Worm (Caenorhabditis elegans): ENCODE data around the gene B0035.18.

B0035.18 gene

ce11 chrIV:11319884-11320362 lies at the start of gene B0035.18 (continued):
- TF ChIP-seq lsl-1 (GFP tag; optimal IDR thresholded peaks at IDR 0.05) = peak; percentile 89
- no peak for TF ChIP-seq Y79H2A.3 (GFP tag; conservative IDR thresholded peaks at IDR 0.05)
- TF ChIP-seq tbp1 (GFP tag; optimal IDR thresholded peaks at IDR 0.05) = no peak
- TF ChIP-seq hlh-12 (tag; optimal IDR thresholded peaks at IDR 0.05) = no peak
- TF ChIP-seq lin-54 (GFP tag; optimal IDR thresholded peaks at IDR 0.05) = no peak

ce11 chrIV:11271262-11271661 lies 48.9 kb upstream of the B0035.18 start, which contains the start of gene nhr-7:
Gene nhr-7, minus strand, starts transcription at chrIV:11271362.
- TF ChIP-seq hlh-26 (GFP tag; conservative IDR thresholded peaks at IDR 0.05) (no peak), ceh-58 (GFP tag; IDR thresholded peaks at IDR 0.05) (no peak), sptf-2 (GFP tag; optimal IDR thresholded peaks at IDR 0.05) (no peak), Y53G8AR.9 (GFP tag; conservative IDR thresholded peaks at IDR 0.05) (no peak), ets-4 (GFP tag; optimal IDR thresholded peaks at IDR 0.05) (no peak), hlh-12 (tag; optimal IDR thresholded peaks at IDR 0.05) (no peak), tbp1 (GFP tag; optimal IDR thresholded peaks at IDR 0.05) (no peak), sdz-38 (tag; optimal IDR thresholded peaks at IDR 0.05) (no peak), lin-40 (tag; optimal IDR thresholded peaks at IDR 0.05) (no peak), repo-1 (tag; optimal IDR thresholded peaks at IDR 0.05) (no peak), zim-3 (tag; optimal IDR thresholded peaks at IDR 0.05) (no peak), egl-44 (GFP tag; IDR thresholded peaks at IDR 0.05) (no peak), akir-1 (GFP tag; optimal IDR thresholded peaks at IDR 0.05) (no peak), ceh-79 (tag; optimal IDR thresholded peaks at IDR 0.05) (no peak), tbx-9 (tag; optimal IDR thresholded peaks at IDR 0.05; ENCODE audit: borderline replicate concordance) (no peak)

DNA sequence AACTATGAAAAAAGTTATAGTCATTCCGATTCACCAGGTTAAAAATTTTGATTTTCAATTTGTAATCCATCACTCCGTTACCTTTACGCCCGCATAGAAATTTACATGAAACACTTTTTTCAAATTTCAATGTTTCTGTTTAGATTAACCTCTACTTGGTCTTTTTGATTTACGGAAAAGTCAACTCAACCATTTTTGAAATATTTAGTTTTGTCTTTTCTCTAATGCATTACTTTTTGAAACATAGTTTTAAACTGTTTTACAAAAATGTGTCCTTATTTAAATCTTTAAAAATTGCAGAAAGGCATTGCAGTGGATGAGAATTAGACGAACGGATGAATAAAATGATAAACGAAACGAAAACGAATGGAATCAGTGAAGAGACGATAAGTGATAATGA lies 47.0 kb upstream of the B0035.18 start, which contains the start of gene gtl-2:
TSS of gene gtl-2 (plus strand) at position 301 of the 400 bp plus-strand sequence.
- TF ChIP-seq aptf-3 (GFP tag; IDR thresholded peaks at IDR 0.05) (no peak), rec-8 (tag; optimal IDR thresholded peaks at IDR 0.05) (no peak), rpc-1 (optimal IDR thresholded peaks at IDR 0.05) (no peak), rpc-1 (tag; optimal IDR thresholded peaks at IDR 0.05) (no peak)

DNA sequence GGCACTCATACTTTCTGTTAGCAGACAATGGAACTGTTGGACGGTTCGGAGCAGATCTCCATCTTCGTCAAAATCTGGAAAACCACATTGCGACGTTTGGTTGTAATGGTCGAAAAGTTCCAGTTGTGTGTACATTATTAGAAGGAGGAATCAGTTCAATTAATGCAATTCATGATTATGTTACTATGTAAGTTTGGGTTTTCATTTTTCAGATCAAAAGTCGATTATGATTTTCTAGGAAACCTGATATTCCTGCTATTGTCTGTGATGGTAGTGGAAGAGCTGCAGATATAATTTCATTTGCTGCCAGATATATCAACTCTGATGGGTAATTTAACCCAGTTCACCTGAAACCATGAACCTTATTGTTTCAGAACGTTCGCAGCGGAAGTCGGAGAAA lies 44.1 kb upstream of the B0035.18 start:
- TF ChIP-seq ceh-79 (tag; optimal IDR thresholded peaks at IDR 0.05) = no peak
- no peak for TF ChIP-seq ceh-40 (GFP tag; IDR thresholded peaks at IDR 0.05)
- TF ChIP-seq ceh-58 (GFP tag; IDR thresholded peaks at IDR 0.05) = no peak
- no peak for TF ChIP-seq ceh-91 (GFP tag; IDR thresholded peaks at IDR 0.05)
- TF ChIP-seq xnd-1 (tag; optimal IDR thresholded peaks at IDR 0.05) = no peak
- no peak for TF ChIP-seq athp-1 (tag; optimal IDR thresholded peaks at IDR 0.05)
- TF ChIP-seq bed-2 (GFP tag; IDR thresholded peaks at IDR 0.05) = no peak
- no peak for TF ChIP-seq sea-2 (GFP tag; IDR thresholded peaks at IDR 0.05)
- no peak for TF ChIP-seq atf-7 (tag; optimal IDR thresholded peaks at IDR 0.05)
- no peak for TF ChIP-seq unc-130 (GFP tag; optimal IDR thresholded peaks at IDR 0.05)
- TF ChIP-seq cebp-1 (GFP tag; IDR thresholded peaks at IDR 0.05) = no peak
- no peak for TF ChIP-seq cebp-1 (tag; optimal IDR thresholded peaks at IDR 0.05)

DNA sequence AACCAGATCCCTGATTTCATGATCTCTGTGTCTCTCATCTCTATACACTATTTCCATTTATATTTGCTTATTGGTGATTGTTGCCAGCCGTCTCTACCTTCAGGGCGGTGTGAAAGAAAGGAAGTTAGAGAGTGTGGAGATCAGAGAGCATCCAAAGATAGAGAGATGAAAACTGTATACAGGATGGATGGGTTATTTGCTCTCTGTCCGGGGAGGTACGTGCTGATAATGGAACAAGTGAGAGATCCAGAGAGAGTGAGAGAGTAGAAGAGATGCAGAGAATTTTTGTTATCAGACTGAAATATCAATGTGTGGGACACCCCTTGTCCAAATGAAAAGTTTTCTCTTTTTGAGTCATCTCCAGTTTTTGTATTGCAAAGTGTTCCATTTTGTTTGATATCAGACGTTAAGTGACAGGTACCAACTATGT lies 36.0 kb upstream of the B0035.18 start:
- TF ChIP-seq aptf-2 (GFP tag; conservative IDR thresholded peaks at IDR 0.05) = no peak
- TF ChIP-seq bed-2 (GFP tag; IDR thresholded peaks at IDR 0.05) = no peak
- TF ChIP-seq D2030.7 (GFP tag; IDR thresholded peaks at IDR 0.05) = no peak
- TF ChIP-seq tlf-1 (GFP tag; optimal IDR thresholded peaks at IDR 0.05) = no peak
- TF ChIP-seq nhr-90 (tag; optimal IDR thresholded peaks at IDR 0.05) = peak; percentile 50
- TF ChIP-seq nhr-80 (tag; optimal IDR thresholded peaks at IDR 0.05) = peak; percentile 98
- TF ChIP-seq unc-62 (GFP tag; optimal IDR thresholded peaks at IDR 0.05) = peak; percentile 52
- no peak for TF ChIP-seq rcor-1 (GFP tag; IDR thresholded peaks at IDR 0.05)
- no peak for TF ChIP-seq lsl-1 (GFP tag; optimal IDR thresholded peaks at IDR 0.05)
- TF ChIP-seq cebp-1 (GFP tag; IDR thresholded peaks at IDR 0.05) = 0 out of 2 replicates have a peak, but pooled peaks have one; percentile 27
- no peak for TF ChIP-seq cebp-1 (tag; optimal IDR thresholded peaks at IDR 0.05)
- TF ChIP-seq hmg-1.2 (GFP tag; IDR thresholded peaks at IDR 0.05) = peak; percentile 50
- TF ChIP-seq egl-18 (GFP tag; IDR thresholded peaks at IDR 0.05) = no peak
- TF ChIP-seq ets-4 (GFP tag; optimal IDR thresholded peaks at IDR 0.05) = peak; percentile 52
- no peak for TF ChIP-seq madf-10 (tag; optimal IDR thresholded peaks at IDR 0.05)
- TF ChIP-seq ceh-27 (GFP tag; optimal IDR thresholded peaks at IDR 0.05) = no peak
